Worm (Caenorhabditis elegans): ENCODE results near the gene F54F11.1.

The F54F11.1 gene

ce11 chrII:13485119-13485518, 18.6 kb upstream of the F54F11.1 start:
- TF ChIP-seq pax-3 (tag; optimal IDR thresholded peaks at IDR 0.05) (no peak), irx-1 (tag; optimal IDR thresholded peaks at IDR 0.05) (no peak)

ce11 chrII:13487563-13487962, 16.2 kb upstream of the F54F11.1 start:
- 0 out of 2 replicates have a peak, but pooled peaks have one; percentile 11 for TF ChIP-seq grh-1 (GFP tag; IDR thresholded peaks at IDR 0.05)
- no peak for TF ChIP-seq skn-1 (tag; optimal IDR thresholded peaks at IDR 0.05)
- no peak for TF ChIP-seq lin-35 (GFP tag; optimal IDR thresholded peaks at IDR 0.05)

ce11 chrII:13489896-13490295, 13.9 kb upstream of the F54F11.1 start:
- no peak for TF ChIP-seq tlp-1 (tag; optimal IDR thresholded peaks at IDR 0.05)
- no peak for TF ChIP-seq zip-4 (GFP tag; optimal IDR thresholded peaks at IDR 0.05)
- no peak for TF ChIP-seq unc-130 (tag; optimal IDR thresholded peaks at IDR 0.05)
- no peak for TF ChIP-seq nhr-12 (tag; optimal IDR thresholded peaks at IDR 0.05)
- no peak for TF ChIP-seq snu-23 (GFP tag; optimal IDR thresholded peaks at IDR 0.05)
- no peak for TF ChIP-seq unc-98 (GFP tag; IDR thresholded peaks at IDR 0.05)
- no peak for TF ChIP-seq lin-13 (GFP tag; optimal IDR thresholded peaks at IDR 0.05)

ce11 chrII:13491254-13491889, 12.4 kb upstream of the F54F11.1 start, which contains the start of gene alh-7:
Gene alh-7, minus strand, starts transcription at chrII:13491786.
- TF ChIP-seq dsc-1 (tag; optimal IDR thresholded peaks at IDR 0.05) (no peak), C04F5.9 (tag; optimal IDR thresholded peaks at IDR 0.05) (no peak), lin-14 (GFP tag; optimal IDR thresholded peaks at IDR 0.05) (no peak), sup-37 (GFP tag; optimal IDR thresholded peaks at IDR 0.05) (no peak), nhr-76 (tag; optimal IDR thresholded peaks at IDR 0.05) (no peak), ets-5 (GFP tag; IDR thresholded peaks at IDR 0.05) (no peak), blmp-1 (tag; optimal IDR thresholded peaks at IDR 0.05) (no peak), pax-3 (tag; optimal IDR thresholded peaks at IDR 0.05) (no peak), nhr-19 (GFP tag; conservative IDR thresholded peaks at IDR 0.05) (no peak)

ce11 chrII:13492948-13493347, 10.8 kb upstream of the F54F11.1 start, which contains the start of gene F45H10.2:
Gene F45H10.2, minus strand, starts transcription at chrII:13493048.
- TF ChIP-seq lir-3 (tag; optimal IDR thresholded peaks at IDR 0.05; ENCODE audit: poor library complexity) (no peak), elt-3 (tag; optimal IDR thresholded peaks at IDR 0.05) (no peak)

ce11 chrII:13494175-13494650, 9.5 kb upstream of the F54F11.1 start, which contains the start of gene ndua-7:
Gene ndua-7, minus strand, starts transcription at chrII:13494600.
- no peak for TF ChIP-seq nhr-71 (tag; optimal IDR thresholded peaks at IDR 0.05)
- TF ChIP-seq unc-62 (GFP tag; optimal IDR thresholded peaks at IDR 0.05): no peak
- no peak for TF ChIP-seq egl-13 (tag; optimal IDR thresholded peaks at IDR 0.05)
- TF ChIP-seq ceh-8 (GFP tag; optimal IDR thresholded peaks at IDR 0.05): peak; percentile 31
- no peak for TF ChIP-seq sptf-1 (tag; optimal IDR thresholded peaks at IDR 0.05)
- TF ChIP-seq pag-3 (tag; optimal IDR thresholded peaks at IDR 0.05; ENCODE audit: borderline replicate concordance, insufficient read depth): no peak
- TF ChIP-seq efl-1 (optimal IDR thresholded peaks at IDR 0.05): no peak
- TF ChIP-seq efl-1 (GFP tag; optimal IDR thresholded peaks at IDR 0.05 in 1 of 2): peak in 1 of 2 experiments; percentile 35
- no peak for TF ChIP-seq hpl-2 (GFP tag; optimal IDR thresholded peaks at IDR 0.05)
- no peak for TF ChIP-seq F16B12.6 (tag; optimal IDR thresholded peaks at IDR 0.05)
- TF ChIP-seq ztf-4 (tag; optimal IDR thresholded peaks at IDR 0.05): no peak
- TF ChIP-seq ama-1 (optimal IDR thresholded peaks at IDR 0.05): no peak
- no peak for TF ChIP-seq nhr-19 (GFP tag; conservative IDR thresholded peaks at IDR 0.05)
- no peak for TF ChIP-seq ceh-90 (tag; optimal IDR thresholded peaks at IDR 0.05)
